Worm (Caenorhabditis elegans): ENCODE results near the gene upb-1.

DNA sequence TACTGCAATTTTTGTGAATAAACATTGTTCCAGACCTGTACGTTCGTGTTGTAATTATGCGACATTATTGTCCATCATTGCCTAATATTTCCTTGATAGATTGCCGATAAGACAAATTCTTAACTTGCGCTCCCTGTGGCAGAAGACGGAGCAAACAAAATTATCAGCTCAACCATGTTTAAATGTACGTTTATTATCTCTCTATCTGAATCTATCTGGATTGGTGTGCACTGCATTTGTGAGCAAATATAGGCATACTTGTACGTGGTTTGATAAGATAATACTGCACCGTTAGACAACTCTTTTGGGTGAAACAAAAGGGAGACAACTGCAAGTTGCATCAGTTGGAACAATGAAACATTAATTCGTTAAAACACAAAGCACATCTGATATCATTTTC is 37.4 kb upstream of the upb-1 start:
- no peak for TF ChIP-seq unc-62 (GFP tag; optimal IDR thresholded peaks at IDR 0.05)
- TF ChIP-seq ceh-43 (GFP tag; optimal IDR thresholded peaks at IDR 0.05) = no peak
- TF ChIP-seq tbx-8 (GFP tag; optimal IDR thresholded peaks at IDR 0.05) = no peak
- TF ChIP-seq unc-39 (tag; optimal IDR thresholded peaks at IDR 0.05) = no peak
- TF ChIP-seq nhr-28 (tag; optimal IDR thresholded peaks at IDR 0.05) = no peak
- no peak for TF ChIP-seq elt-3 (tag; optimal IDR thresholded peaks at IDR 0.05)
- no peak for TF ChIP-seq nhr-2 (tag; optimal IDR thresholded peaks at IDR 0.05)
- no peak for TF ChIP-seq pha-4 (tag; optimal IDR thresholded peaks at IDR 0.05)
- TF ChIP-seq nhr-237 (tag; optimal IDR thresholded peaks at IDR 0.05) = no peak
- no peak for TF ChIP-seq flh-1 (GFP tag; optimal IDR thresholded peaks at IDR 0.05)
- TF ChIP-seq bed-3 (GFP tag; optimal IDR thresholded peaks at IDR 0.05) = no peak
- TF ChIP-seq ces-1 (GFP tag; optimal IDR thresholded peaks at IDR 0.05) = no peak
- no peak for TF ChIP-seq elt-1 (tag; optimal IDR thresholded peaks at IDR 0.05; ENCODE audit: borderline replicate concordance, insufficient read depth)
